Fruit fly (Drosophila melanogaster): ENCODE data around the gene AhcyL2.

The AhcyL2 gene

dm6 chr3R:16951374-16951773, 30.6 kb downstream of the AhcyL2 start:
- TF ChIP-seq psq (optimal IDR thresholded peaks at IDR 0.05) (no peak), insv (optimal IDR thresholded peaks at IDR 0.05) (no peak), Sin3A (optimal IDR thresholded peaks at IDR 0.05) (no peak), Myc (optimal IDR thresholded peaks at IDR 0.05) (no peak), h (optimal IDR thresholded peaks at IDR 0.05) (no peak), ttk (optimal IDR thresholded peaks at IDR 0.05) (no peak)

dm6 chr3R:16948667-16949066, 33.3 kb downstream of the AhcyL2 start:
- no peak for TF ChIP-seq Myc (optimal IDR thresholded peaks at IDR 0.05)
- TF ChIP-seq psq (optimal IDR thresholded peaks at IDR 0.05): no peak
- TF ChIP-seq insv (optimal IDR thresholded peaks at IDR 0.05): no peak
- no peak for TF ChIP-seq h (optimal IDR thresholded peaks at IDR 0.05)
- TF ChIP-seq ttk (optimal IDR thresholded peaks at IDR 0.05): no peak
- TF ChIP-seq Sin3A (optimal IDR thresholded peaks at IDR 0.05): no peak

dm6 chr3R:16944267-16944666, 37.7 kb downstream of the AhcyL2 start:
- TF ChIP-seq insv (optimal IDR thresholded peaks at IDR 0.05): no peak
- no peak for TF ChIP-seq h (optimal IDR thresholded peaks at IDR 0.05)
- TF ChIP-seq psq (optimal IDR thresholded peaks at IDR 0.05): no peak
- no peak for TF ChIP-seq ttk (optimal IDR thresholded peaks at IDR 0.05)
- no peak for TF ChIP-seq Myc (optimal IDR thresholded peaks at IDR 0.05)
- TF ChIP-seq Sin3A (optimal IDR thresholded peaks at IDR 0.05): no peak

dm6 chr3R:16941285-16941684, 40.7 kb downstream of the AhcyL2 start:
- TF ChIP-seq Sin3A (optimal IDR thresholded peaks at IDR 0.05) (no peak), insv (optimal IDR thresholded peaks at IDR 0.05) (no peak), Myc (optimal IDR thresholded peaks at IDR 0.05) (no peak)

dm6 chr3R:16940520-16940919, 41.4 kb downstream of the AhcyL2 start:
- TF ChIP-seq psq (optimal IDR thresholded peaks at IDR 0.05) (no peak), insv (optimal IDR thresholded peaks at IDR 0.05) (no peak), h (optimal IDR thresholded peaks at IDR 0.05) (no peak), Sin3A (optimal IDR thresholded peaks at IDR 0.05) (no peak)

- TF ChIP-seq Sin3A (optimal IDR thresholded peaks at IDR 0.05) (no peak), ttk (optimal IDR thresholded peaks at IDR 0.05) (no peak), h (optimal IDR thresholded peaks at IDR 0.05) (no peak), insv (optimal IDR thresholded peaks at IDR 0.05) (no peak), Myc (optimal IDR thresholded peaks at IDR 0.05) (no peak), psq (optimal IDR thresholded peaks at IDR 0.05) (no peak)
Observed at dm6 chr3R:16936319-16936718, 45.6 kb downstream of the AhcyL2 start.

- TF ChIP-seq ttk (optimal IDR thresholded peaks at IDR 0.05) (no peak), psq (optimal IDR thresholded peaks at IDR 0.05) (no peak), insv (optimal IDR thresholded peaks at IDR 0.05) (no peak), Sin3A (optimal IDR thresholded peaks at IDR 0.05) (no peak), Myc (optimal IDR thresholded peaks at IDR 0.05) (no peak), h (optimal IDR thresholded peaks at IDR 0.05) (no peak)
Observed at dm6 chr3R:16934154-16934992, 47.6 kb downstream of the AhcyL2 start.

dm6 chr3R:16933350-16933749, 48.6 kb downstream of the AhcyL2 start:
- no peak for TF ChIP-seq ttk (optimal IDR thresholded peaks at IDR 0.05)

dm6 chr3R:16932868-16933267, 49.1 kb downstream of the AhcyL2 start:
- TF ChIP-seq Sin3A (optimal IDR thresholded peaks at IDR 0.05) (no peak), psq (optimal IDR thresholded peaks at IDR 0.05) (no peak), ttk (optimal IDR thresholded peaks at IDR 0.05) (no peak), insv (optimal IDR thresholded peaks at IDR 0.05) (no peak), Myc (optimal IDR thresholded peaks at IDR 0.05) (no peak), h (optimal IDR thresholded peaks at IDR 0.05) (no peak)

Measured in Kc167 (cell line).